Worm (Caenorhabditis elegans) whole organism, young adult: Measurements from ENCODE around the gene F22B5.4.

Experiments
- B0336.3 ChIP-seq: fragments of 200-800 bp; sonication (Bioruptor generic); IDR thresholded peaks from 2 replicates; pipeline ENCODE4 v1.3.6; 2022; ENCODE audit warnings: missing genetic modification characterization, missing compliant biosample characterization
- F37B4.10 ChIP-seq: fragments of 200-800 bp; sonication (Bioruptor generic); IDR thresholded peaks from 2 replicates; pipeline ENCODE4 v1.3.6; 2022; ENCODE audit warnings: missing genetic modification characterization, missing compliant biosample characterization
- T26A5.8 ChIP-seq: sonication (generic microtip); optimal IDR thresholded peaks from 2 replicates; lab custom pipeline; 2016; ENCODE audit warnings: missing genetic modification characterization, missing compliant biosample characterization
- Y56A3A.18 ChIP-seq: fragments of 200-800 bp; sonication (Bioruptor generic); IDR thresholded peaks from 2 replicates; pipeline ENCODE4 v1.3.6; 2022; ENCODE audit warnings: missing genetic modification reagents, missing genetic modification characterization, missing compliant biosample characterization
- ZK185.1 ChIP-seq: sonication (generic microtip); optimal IDR thresholded peaks from 2 replicates; lab custom pipeline; 2016; ENCODE audit warnings: mild to moderate bottlenecking, missing genetic modification characterization, missing compliant biosample characterization; ENCODE audit not compliant: poor library complexity, severe bottlenecking
- ama-1 ChIP-seq, 3 experiments: fragments of 150-350 bp in 1 of 3; sonication (generic microtip) in 2 of 3; optimal IDR thresholded peaks; 2 replicates each; lab custom pipeline; 2014 to 2018; ENCODE audit warnings: missing biosample characterization in 2 of 3, missing genetic modification characterization in 2 of 3, missing genetic modification reagents in 2 of 3
- ceh-58 ChIP-seq: fragments of 200-800 bp; sonication (Bioruptor generic); IDR thresholded peaks from 2 replicates; pipeline ENCODE4 v1.3.6; 2022; ENCODE audit warnings: missing genetic modification characterization, missing compliant biosample characterization
- let-526 ChIP-seq: fragments of 200-800 bp; sonication (Bioruptor generic); IDR thresholded peaks from 2 replicates; pipeline ENCODE4 v1.3.6; 2022; ENCODE audit warnings: missing genetic modification reagents, missing genetic modification characterization, missing compliant biosample characterization
- snpc-4 ChIP-seq, 5 experiments: fragments of 150-350 bp in 1 of 5; sonication (generic microtip) in 4 of 5; optimal IDR thresholded peaks; 2 replicates each; lab custom pipeline; 2014 to 2018; ENCODE audit warnings: missing genetic modification characterization in 5 of 5, missing biosample characterization in 3 of 5, antibody characterized with exemption in 2 of 5, mild to moderate bottlenecking in 2 of 5, missing compliant biosample characterization in 2 of 5, missing genotype in 2 of 5, moderate library complexity in 2 of 5, missing genetic modification reagents in 1 of 5
- unc-130 ChIP-seq: sonication (generic microtip); optimal IDR thresholded peaks from 2 replicates; lab custom pipeline; 2016; ENCODE audit warnings: missing genetic modification reagents, missing genetic modification characterization, missing compliant biosample characterization
- ztf-26 ChIP-seq: sonication (generic microtip); optimal IDR thresholded peaks from 2 replicates; lab custom pipeline; 2017; ENCODE audit warnings: missing genetic modification characterization, missing compliant biosample characterization

- TF ChIP-seq snpc-4 (GFP tag; optimal IDR thresholded peaks at IDR 0.05; lab: Kevin White, UChicago) = no peak
- no peak for TF ChIP-seq snpc-4 (tag; optimal IDR thresholded peaks at IDR 0.05; lab: Kevin White, UChicago)
- TF ChIP-seq T26A5.8 (tag; lab: Kevin White, UChicago) = no peak
- no peak for TF ChIP-seq F37B4.10
- no peak for TF ChIP-seq Y56A3A.18 (GFP tag; lab: Robert Waterston, UW)
- no peak for TF ChIP-seq B0336.3 (GFP tag; lab: Robert Waterston, UW)
- TF ChIP-seq ceh-58 = no peak
- no peak for TF ChIP-seq ama-1 (optimal IDR thresholded peaks at IDR 0.05; lab: Kevin White, UChicago)
- TF ChIP-seq ama-1 (GFP tag; optimal IDR thresholded peaks at IDR 0.05; lab: Kevin White, UChicago) = no peak
- TF ChIP-seq ztf-26 = no peak
- TF ChIP-seq unc-130 (GFP tag; lab: Kevin White, UChicago) = no peak
- no peak for TF ChIP-seq ZK185.1 (tag; lab: Kevin White, UChicago)
- TF ChIP-seq let-526 (GFP tag; lab: Robert Waterston, UW) = no peak
Measured at ce11 chrII:8420775-8421388, 28.6 kb upstream of the F22B5.4 start.
